Worm (Caenorhabditis elegans): ENCODE measurements around the gene C14B1.3.

The C14B1.3 gene

ce11 chrIII:3703397-3703796 is at the start of gene C14B1.3:
TSS of gene C14B1.3 (plus strand) at chrIII:3703564.
- TF ChIP-seq hlh-30 (tag; optimal IDR thresholded peaks at IDR 0.05; ENCODE audit: insufficient read depth) (peak; percentile 45), gmeb-2 (tag; optimal IDR thresholded peaks at IDR 0.05) (no peak), nhr-232 (tag; optimal IDR thresholded peaks at IDR 0.05) (no peak), ceh-22 (tag; optimal IDR thresholded peaks at IDR 0.05) (no peak)

- no peak for TF ChIP-seq hlh-6 (tag; optimal IDR thresholded peaks at IDR 0.05)
- no peak for TF ChIP-seq ceh-24 (tag; optimal IDR thresholded peaks at IDR 0.05)
- TF ChIP-seq F13H6.1 (tag; optimal IDR thresholded peaks at IDR 0.05) = no peak
- TF ChIP-seq ama-1 (optimal IDR thresholded peaks at IDR 0.05) = no peak
- TF ChIP-seq syd-9 (tag; optimal IDR thresholded peaks at IDR 0.05) = no peak
- no peak for TF ChIP-seq ref-2 (tag; optimal IDR thresholded peaks at IDR 0.05)
Measured at ce11 chrIII:3657479-3657878, 45.9 kb upstream of the C14B1.3 start, which contains the start of gene C46F11.5. TSS of gene C46F11.5 (minus strand) at chrIII:3657606.

ce11 chrIII:3664224-3664623 is 39.1 kb upstream of the C14B1.3 start, which contains the start of gene C46F11.4:
TSS of gene C46F11.4 (minus strand) at chrIII:3664304.
- TF ChIP-seq hlh-30 (tag; optimal IDR thresholded peaks at IDR 0.05; ENCODE audit: insufficient read depth) = no peak
- TF ChIP-seq unc-86 (tag; optimal IDR thresholded peaks at IDR 0.05) = peak; percentile 88
- no peak for TF ChIP-seq hlh-6 (tag; optimal IDR thresholded peaks at IDR 0.05)
- TF ChIP-seq nhr-11 (tag; optimal IDR thresholded peaks at IDR 0.05) = no peak
- peak; percentile 76 for TF ChIP-seq F13H6.1 (tag; optimal IDR thresholded peaks at IDR 0.05)
- TF ChIP-seq Y22D7AL.16 (tag; optimal IDR thresholded peaks at IDR 0.05) = peak; percentile 76
- no peak for TF ChIP-seq dve-1 (tag; optimal IDR thresholded peaks at IDR 0.05)
- peak; percentile 84 for TF ChIP-seq ceh-31 (tag; optimal IDR thresholded peaks at IDR 0.05)
- peak; percentile 87 for TF ChIP-seq odd-2 (tag; optimal IDR thresholded peaks at IDR 0.05)
- TF ChIP-seq tbx-2 (tag; optimal IDR thresholded peaks at IDR 0.05) = peak; percentile 92
- peak; percentile 96 for TF ChIP-seq elt-2 (tag; optimal IDR thresholded peaks at IDR 0.05)
- peak; percentile 56 for TF ChIP-seq eyg-1 (tag; optimal IDR thresholded peaks at IDR 0.05)
- peak; percentile 72 for TF ChIP-seq T23F11.4 (GFP tag; optimal IDR thresholded peaks at IDR 0.05)
- TF ChIP-seq tbx-7 (tag; optimal IDR thresholded peaks at IDR 0.05) = peak; percentile 43
- TF ChIP-seq pros-1 (tag; optimal IDR thresholded peaks at IDR 0.05) = no peak
- TF ChIP-seq npax-4 (tag; optimal IDR thresholded peaks at IDR 0.05) = peak; percentile 75
- TF ChIP-seq ceh-24 (tag; optimal IDR thresholded peaks at IDR 0.05) = peak; percentile 70
- no peak for TF ChIP-seq pag-3 (tag; optimal IDR thresholded peaks at IDR 0.05; ENCODE audit: borderline replicate concordance)
- TF ChIP-seq nfya-1 (tag; optimal IDR thresholded peaks at IDR 0.05) = peak; percentile 85
- TF ChIP-seq dmd-4 (tag; optimal IDR thresholded peaks at IDR 0.05; ENCODE audit: borderline replicate concordance) = peak; percentile 66
- peak; percentile 87 for TF ChIP-seq sox-4 (tag; optimal IDR thresholded peaks at IDR 0.05)
- peak; percentile 88 for TF ChIP-seq ttx-3 (tag; optimal IDR thresholded peaks at IDR 0.05)
- no peak for TF ChIP-seq ama-1 (optimal IDR thresholded peaks at IDR 0.05)
- peak; percentile 87 for TF ChIP-seq K02D7.2 (tag; optimal IDR thresholded peaks at IDR 0.05)
- TF ChIP-seq zip-5 (tag; optimal IDR thresholded peaks at IDR 0.05) = peak; percentile 78
- peak; percentile 61 for TF ChIP-seq ref-2 (tag; optimal IDR thresholded peaks at IDR 0.05)
- peak; percentile 11 for TF ChIP-seq ceh-18 (tag; optimal IDR thresholded peaks at IDR 0.05)
- peak; percentile 65 for TF ChIP-seq ceh-22 (tag; optimal IDR thresholded peaks at IDR 0.05)
- TF ChIP-seq hlh-13 (GFP tag; optimal IDR thresholded peaks at IDR 0.05) = peak; percentile 66
- TF ChIP-seq ahr-1 (tag; optimal IDR thresholded peaks at IDR 0.05) = peak; percentile 78
- TF ChIP-seq fkh-10 (GFP tag; optimal IDR thresholded peaks at IDR 0.05) = peak; percentile 30
- peak; percentile 83 for TF ChIP-seq unc-3 (GFP tag; conservative IDR thresholded peaks at IDR 0.05)
- TF ChIP-seq unc-3 (tag; optimal IDR thresholded peaks at IDR 0.05) = peak; percentile 84
- peak; percentile 80 for TF ChIP-seq ztf-16 (tag; optimal IDR thresholded peaks at IDR 0.05)
- TF ChIP-seq sox-2 (GFP tag; IDR thresholded peaks at IDR 0.05) = peak; percentile 54
- peak; percentile 84 for TF ChIP-seq ceh-6 (GFP tag; optimal IDR thresholded peaks at IDR 0.05)
- TF ChIP-seq mec-3 (tag; optimal IDR thresholded peaks at IDR 0.05; ENCODE audit: borderline replicate concordance) = no peak
- no peak for TF ChIP-seq ceh-30 (tag; optimal IDR thresholded peaks at IDR 0.05)
- peak; percentile 92 for TF ChIP-seq ceh-14 (tag; optimal IDR thresholded peaks at IDR 0.05)
- TF ChIP-seq fax-1 (tag; optimal IDR thresholded peaks at IDR 0.05) = peak; percentile 91
- peak; percentile 92 for TF ChIP-seq hlh-8 (tag; optimal IDR thresholded peaks at IDR 0.05)
- TF ChIP-seq C08G9.2 (tag; optimal IDR thresholded peaks at IDR 0.05) = peak; percentile 70
- peak; percentile 85 for TF ChIP-seq pat-9 (tag; optimal IDR thresholded peaks at IDR 0.05)
- TF ChIP-seq hlh-15 (tag; optimal IDR thresholded peaks at IDR 0.05) = peak; percentile 82
- TF ChIP-seq lin-11 (tag; optimal IDR thresholded peaks at IDR 0.05) = peak; percentile 82
